Worm (Caenorhabditis elegans): ENCODE measurements around the gene F32D8.15.

F32D8.15 gene

ce11 chrV:10955681-10956476 lies 52.0 kb downstream of the F32D8.15 start, which contains the start of gene F17C11.13:
Gene F17C11.13, plus strand, starts transcription at chrV:10955923.
- TF ChIP-seq Y53G8AR.9 (GFP tag; conservative IDR thresholded peaks at IDR 0.05) (no peak), nhr-80 (tag; optimal IDR thresholded peaks at IDR 0.05) (peak; percentile 29), ztf-6 (GFP tag; IDR thresholded peaks at IDR 0.05) (no peak)

Measured in whole organism, young adult.